Fruit fly (Drosophila melanogaster) whole organism, embryonic: Measurements from ENCODE around the gene CG3038.
A peak's percentile ranks its signal among the peaks of the same experiment; 100 is the strongest.

Experiments used
- Bdp1 ChIP-seq: fragments of 200-800 bp; sonication (Bioruptor generic); optimal IDR thresholded peaks from 3 replicates; lab custom pipeline; 2016; ENCODE audit warnings: missing biosample characterization, missing genetic modification characterization
- Blimp-1 ChIP-seq: fragments of 200-800 bp; sonication (Bioruptor generic); optimal IDR thresholded peaks from 3 replicates; lab custom pipeline; 2018; ENCODE audit warnings: missing biosample characterization, missing genetic modification characterization, mild to moderate bottlenecking, moderate library complexity, missing genetic modification reagents
- CG10209 ChIP-seq: fragments of 200-800 bp; sonication (Bioruptor generic); optimal IDR thresholded peaks from 3 replicates; lab custom pipeline; 2017; ENCODE audit warnings: missing biosample characterization, mild to moderate bottlenecking, missing genetic modification characterization, missing genetic modification reagents
- CG10543 ChIP-seq: fragments of 200-800 bp; sonication (Bioruptor generic); optimal IDR thresholded peaks from 3 replicates; lab custom pipeline; 2017; ENCODE audit warnings: missing biosample characterization, mild to moderate bottlenecking, missing genetic modification characterization, moderate library complexity
- CG10565 ChIP-seq: fragments of 200-800 bp; sonication (Bioruptor generic); optimal IDR thresholded peaks from 3 replicates; lab custom pipeline; 2016; ENCODE audit warnings: missing biosample characterization, mild to moderate bottlenecking, missing genetic modification characterization
- CG12659 ChIP-seq: fragments of 200-800 bp; sonication (Bioruptor generic); optimal IDR thresholded peaks from 3 replicates; lab custom pipeline; 2017; ENCODE audit warnings: mild to moderate bottlenecking, missing biosample characterization, missing genetic modification reagents, missing genetic modification characterization
- CG12942 ChIP-seq: fragments of 200-800 bp; sonication (Bioruptor generic); optimal IDR thresholded peaks from 3 replicates; lab custom pipeline; 2016; ENCODE audit warnings: missing biosample characterization, missing genetic modification characterization
- CG13894 ChIP-seq: fragments of 200-800 bp; sonication (Bioruptor generic); optimal IDR thresholded peaks from 3 replicates; lab custom pipeline; 2018; ENCODE audit warnings: missing biosample characterization, mild to moderate bottlenecking, missing genetic modification characterization, moderate library complexity
- CG15073 ChIP-seq: fragments of 200-800 bp; sonication (Bioruptor generic); optimal IDR thresholded peaks from 2 replicates; lab custom pipeline; 2016; ENCODE audit warnings: missing biosample characterization, missing genetic modification characterization
- CG17359 ChIP-seq: fragments of 200-800 bp; sonication (Bioruptor generic); optimal IDR thresholded peaks from 3 replicates; lab custom pipeline; 2018; ENCODE audit warnings: missing biosample characterization, mild to moderate bottlenecking, missing genetic modification characterization, moderate library complexity
- CG17568 ChIP-seq: fragments of 200-800 bp; sonication (Bioruptor generic); optimal IDR thresholded peaks from 2 replicates; lab custom pipeline; 2018; ENCODE audit warnings: missing biosample characterization, mild to moderate bottlenecking, missing genetic modification characterization, moderate library complexity
- CG2120 ChIP-seq: fragments of 200-800 bp; sonication (Bioruptor generic); optimal IDR thresholded peaks from 3 replicates; lab custom pipeline; 2016; ENCODE audit warnings: missing biosample characterization, missing genetic modification characterization
- CG2678 ChIP-seq: fragments of 200-800 bp; sonication (Bioruptor generic); optimal IDR thresholded peaks from 3 replicates; lab custom pipeline; 2019; ENCODE audit warnings: missing biosample characterization, mild to moderate bottlenecking, missing genetic modification characterization, moderate library complexity
- CG30403 ChIP-seq: fragments of 200-800 bp; sonication (Bioruptor generic); optimal IDR thresholded peaks from 3 replicates; lab custom pipeline; 2016; ENCODE audit warnings: missing biosample characterization, missing genetic modification characterization
- CG32767 ChIP-seq: fragments of 200-800 bp; sonication (Bioruptor generic); IDR thresholded peaks from 2 replicates; pipeline ENCODE4 v1.3.6; 2022; ENCODE audit warnings: missing biosample characterization, missing genetic modification characterization
- CG3281 ChIP-seq: fragments of 200-800 bp; sonication (Bioruptor generic); optimal IDR thresholded peaks from 3 replicates; lab custom pipeline; 2017; ENCODE audit warnings: missing biosample characterization, mild to moderate bottlenecking, missing genetic modification characterization
- CG7839 ChIP-seq: fragments of 200-800 bp; sonication (Bioruptor generic); optimal IDR thresholded peaks from 3 replicates; lab custom pipeline; 2018; ENCODE audit warnings: missing biosample characterization, mild to moderate bottlenecking, missing genetic modification characterization, moderate library complexity
- CG8290 ChIP-seq, 3 experiments: fragments of 200-800 bp; sonication (Bioruptor generic); optimal IDR thresholded peaks; 2 replicates each; lab custom pipeline; 2016 to 2019; ENCODE audit warnings: missing biosample characterization in 3 of 3, missing genetic modification characterization in 3 of 3, mild to moderate bottlenecking in 2 of 3, moderate library complexity in 1 of 3
- Dip3 ChIP-seq: fragments of 200-800 bp; sonication (Bioruptor generic); optimal IDR thresholded peaks from 3 replicates; lab custom pipeline; 2016; ENCODE audit warnings: missing biosample characterization, missing genetic modification characterization
- GATAe ChIP-seq: fragments of 200-800 bp; sonication (Bioruptor generic); conservative IDR thresholded peaks from 2 replicates; pipeline ENCODE4 v1.3.6; 2022; ENCODE audit warnings: missing biosample characterization, missing genetic modification characterization
- HmgD ChIP-seq: fragments of 200-800 bp; sonication (Bioruptor generic); optimal IDR thresholded peaks from 3 replicates; lab custom pipeline; 2016; ENCODE audit warnings: missing biosample characterization, missing genetic modification characterization
- Hmr ChIP-seq: fragments of 200-800 bp; sonication (Bioruptor generic); optimal IDR thresholded peaks from 3 replicates; lab custom pipeline; 2017; ENCODE audit warnings: mild to moderate bottlenecking, missing biosample characterization, missing genetic modification reagents, missing genetic modification characterization
- Kr ChIP-seq: fragments of 200-800 bp; sonication (Bioruptor generic); optimal IDR thresholded peaks from 2 replicates; lab custom pipeline; 2017; ENCODE audit warnings: missing biosample characterization, mild to moderate bottlenecking, missing genetic modification characterization
- Med ChIP-seq: fragments of 200-800 bp; sonication (Bioruptor generic); peaks from one replicate; lab custom pipeline; 2016; ENCODE audit warnings: missing biosample characterization, missing genetic modification characterization, mild to moderate bottlenecking, inconsistent platforms, moderate library complexity
- Nf-YC ChIP-seq: fragments of 200-800 bp; optimal IDR thresholded peaks from 3 replicates; lab custom pipeline; 2019; ENCODE audit warnings: missing biosample characterization, mild to moderate bottlenecking, missing genetic modification characterization, moderate library complexity
- Pdp1 ChIP-seq, 2 experiments: fragments of 200-800 bp; sonication (Bioruptor generic); optimal IDR thresholded peaks; 3 replicates each; lab custom pipeline; 2016; ENCODE audit warnings: missing biosample characterization in 2 of 2, missing genetic modification characterization in 2 of 2, mild to moderate bottlenecking in 1 of 2, moderate library complexity in 1 of 2
- Xrp1 ChIP-seq: fragments of 200-800 bp; sonication (Bioruptor generic); IDR thresholded peaks from 2 replicates; pipeline ENCODE4 v1.3.6; 2022; ENCODE audit warnings: missing biosample characterization, missing genetic modification characterization
- abd-A ChIP-seq: fragments of 200-800 bp; sonication (Bioruptor generic); optimal IDR thresholded peaks from 3 replicates; lab custom pipeline; 2019; ENCODE audit warnings: missing biosample characterization, mild to moderate bottlenecking, missing genetic modification characterization, moderate library complexity
- chm ChIP-seq: fragments of 200-800 bp; sonication (Bioruptor generic); IDR thresholded peaks from 2 replicates; pipeline ENCODE4 v1.3.6; 2022; ENCODE audit warnings: missing biosample characterization, missing genetic modification characterization
- ci ChIP-seq: fragments of 200-800 bp; sonication (Bioruptor generic); IDR thresholded peaks from 3 replicates; pipeline ENCODE4 v1.3.6; 2022; ENCODE audit warnings: missing biosample characterization, missing genetic modification characterization
- dmrt99B ChIP-seq: fragments of 200-800 bp; sonication (Bioruptor generic); optimal IDR thresholded peaks from 2 replicates; lab custom pipeline; 2018; ENCODE audit warnings: missing biosample characterization, mild to moderate bottlenecking, missing genetic modification characterization, moderate library complexity
- ewg ChIP-seq: fragments of 200-800 bp; sonication (Bioruptor generic); optimal IDR thresholded peaks from 3 replicates; lab custom pipeline; 2017; ENCODE audit warnings: mild to moderate bottlenecking, missing biosample characterization, missing genetic modification reagents, missing genetic modification characterization
- gem ChIP-seq: fragments of 200-800 bp; sonication (Bioruptor generic); optimal IDR thresholded peaks from 2 replicates; lab custom pipeline; 2019; ENCODE audit warnings: missing biosample characterization, mild to moderate bottlenecking, missing genetic modification characterization, moderate library complexity
- grau ChIP-seq: fragments of 200-800 bp; optimal IDR thresholded peaks from 3 replicates; lab custom pipeline; 2019; ENCODE audit warnings: missing biosample characterization, mild to moderate bottlenecking, missing genetic modification characterization, moderate library complexity
- onecut ChIP-seq: fragments of 200-800 bp; sonication (Bioruptor generic); IDR thresholded peaks from 2 replicates; pipeline ENCODE4 v1.3.6; 2022; ENCODE audit warnings: missing biosample characterization, missing genetic modification characterization
- pros ChIP-seq: fragments of 200-800 bp; sonication (Bioruptor generic); optimal IDR thresholded peaks from 3 replicates; lab custom pipeline; 2019; ENCODE audit warnings: missing biosample characterization, mild to moderate bottlenecking, missing genetic modification characterization, moderate library complexity
- sens ChIP-seq: fragments of 200-800 bp; sonication (Bioruptor generic); peaks from one replicate; lab custom pipeline; 2016; ENCODE audit warnings: missing biosample characterization, missing genetic modification characterization
- seq ChIP-seq: fragments of 200-800 bp; sonication (Bioruptor generic); IDR thresholded peaks from 2 replicates; pipeline ENCODE4 v1.3.6; 2022; ENCODE audit warnings: missing biosample characterization, missing genetic modification characterization
- slbo ChIP-seq: fragments of 200-800 bp; sonication (Bioruptor generic); IDR thresholded peaks from 2 replicates; pipeline ENCODE4 v1.3.6; 2022; ENCODE audit warnings: missing biosample characterization, missing genetic modification characterization
- sna ChIP-seq: fragments of 200-800 bp; sonication (Bioruptor generic); IDR thresholded peaks from 2 replicates; pipeline ENCODE4 v1.3.6; 2022; ENCODE audit warnings: missing biosample characterization, missing genetic modification characterization; ENCODE audit not compliant: partially characterized antibody
- ssp ChIP-seq: fragments of 200-800 bp; sonication (Bioruptor generic); IDR thresholded peaks from 2 replicates; pipeline ENCODE4 v1.3.6; 2022; ENCODE audit warnings: missing biosample characterization, missing genetic modification characterization

CG3038 gene

dm6 chrX:278370-279096 lies 32.9 kb upstream of the CG3038 start (continued):
- TF ChIP-seq Nf-YC (tag; lab: Kevin White, UChicago) (peak; percentile 47), Med (GFP tag; lab: Kevin White, UChicago) (peak; percentile 77), chm (GFP tag; lab: Robert Waterston, UW) (no peak), ci (GFP tag; lab: Robert Waterston, UW) (peak; percentile 67; the same call in 2 of the 3 replicates), ewg (GFP tag; lab: Kevin White, UChicago) (peak; percentile 27), pros (GFP tag; lab: Kevin White, UChicago) (peak; percentile 54), CG17568 (GFP tag; lab: Kevin White, UChicago) (no peak), Kr (GFP tag; lab: Kevin White, UChicago) (peak; percentile 35), CG10543 (GFP tag; lab: Kevin White, UChicago) (peak; percentile 10), sna (GFP tag; lab: Robert Waterston, UW) (no peak), CG2120 (GFP tag; lab: Kevin White, UChicago) (peak; percentile 42), GATAe (GFP tag; lab: Robert Waterston, UW) (no peak), onecut (GFP tag; lab: Robert Waterston, UW) (no peak), seq (GFP tag; lab: Robert Waterston, UW) (peak; percentile 62; the same call in 1 of the 2 replicates), grau (tag; lab: Kevin White, UChicago) (peak; percentile 48), CG12942 (GFP tag; lab: Kevin White, UChicago) (no peak), CG17359 (tag; lab: Kevin White, UChicago) (peak; percentile 3), CG10209 (GFP tag; lab: Kevin White, UChicago) (peak; percentile 8), Pdp1 (GFP tag; optimal IDR thresholded peaks at IDR 0.05; lab: Kevin White, UChicago) (peak in 1 of 2 experiments; percentile 21), HmgD (no peak), abd-A (tag; lab: Kevin White, UChicago) (peak; percentile 28), CG12659 (GFP tag; lab: Kevin White, UChicago) (peak; percentile 23), sens (peak; percentile 78), Hmr (peak; percentile 40), CG32767 (GFP tag; lab: Robert Waterston, UW) (peak; percentile 68; the same call in 1 of the 2 replicates), slbo (GFP tag; lab: Robert Waterston, UW) (peak; percentile 49), Blimp-1 (GFP tag; lab: Kevin White, UChicago) (no peak), CG8290 (GFP tag; optimal IDR thresholded peaks at IDR 0.05; lab: Kevin White, UChicago) (no peak), CG8290 (tag; optimal IDR thresholded peaks at IDR 0.05; lab: Kevin White, UChicago) (peak in 1 of 2 experiments; percentile 59), CG30403 (peak; percentile 17), CG10565 (GFP tag; lab: Kevin White, UChicago) (no peak), ssp (no peak), CG15073 (peak; percentile 98), gem (tag; lab: Kevin White, UChicago) (peak; percentile 46), CG3281 (GFP tag; lab: Kevin White, UChicago) (no peak), dmrt99B (tag; lab: Kevin White, UChicago) (peak; percentile 33), CG7839 (peak; percentile 3), CG13894 (peak; percentile 30), Bdp1 (GFP tag; lab: Kevin White, UChicago) (no peak), Xrp1 (GFP tag; lab: Robert Waterston, UW) (0 out of 2 replicates have a peak, but pooled peaks have one; percentile 17), CG2678 (tag; lab: Kevin White, UChicago) (peak; percentile 40), Dip3 (GFP tag; lab: Kevin White, UChicago) (peak; percentile 2)
- TF ChIP-seq, all 482 proteins: peak for 43
